Fruit fly (Drosophila melanogaster) whole organism, embryonic: ENCODE measurements around the gene CG12256.

Experiments
- BEAF-32 ChIP-seq: fragments of 200-800 bp; sonication (Bioruptor generic); optimal IDR thresholded peaks from 3 replicates; lab custom pipeline; 2017; ENCODE audit warnings: missing biosample characterization, missing genetic modification characterization, mild to moderate bottlenecking, moderate library complexity, missing genetic modification reagents
- Bteb2 ChIP-seq: fragments of 200-800 bp; sonication (Bioruptor generic); optimal IDR thresholded peaks from 2 replicates; lab custom pipeline; 2016; ENCODE audit warnings: missing biosample characterization, missing genetic modification characterization
- CG10209 ChIP-seq: fragments of 200-800 bp; sonication (Bioruptor generic); optimal IDR thresholded peaks from 3 replicates; lab custom pipeline; 2017; ENCODE audit warnings: missing biosample characterization, mild to moderate bottlenecking, missing genetic modification characterization, missing genetic modification reagents
- CG10267 ChIP-seq: fragments of 200-800 bp; sonication (Bioruptor generic); optimal IDR thresholded peaks from 2 replicates; lab custom pipeline; 2018; ENCODE audit warnings: missing biosample characterization, mild to moderate bottlenecking, missing genetic modification characterization, moderate library complexity
- CG10274 ChIP-seq: fragments of 200-800 bp; sonication (Bioruptor generic); optimal IDR thresholded peaks from 3 replicates; lab custom pipeline; 2017; ENCODE audit warnings: missing biosample characterization, mild to moderate bottlenecking, missing genetic modification characterization
- CG13424 ChIP-seq: fragments of 200-800 bp; sonication (Bioruptor generic); optimal IDR thresholded peaks from 2 replicates; lab custom pipeline; 2019; ENCODE audit warnings: missing biosample characterization, mild to moderate bottlenecking, missing genetic modification characterization, moderate library complexity
- CG15514 ChIP-seq: fragments of 200-800 bp; sonication (Bioruptor generic); optimal IDR thresholded peaks from 3 replicates; lab custom pipeline; 2017; ENCODE audit warnings: missing biosample characterization, missing genetic modification characterization, mild to moderate bottlenecking, moderate library complexity, missing genetic modification reagents
- CG1603 ChIP-seq: fragments of 200-800 bp; sonication (Bioruptor generic); optimal IDR thresholded peaks from 2 replicates; lab custom pipeline; 2019; ENCODE audit warnings: missing biosample characterization, mild to moderate bottlenecking, missing genetic modification characterization, moderate library complexity
- CG2199 ChIP-seq: fragments of 200-800 bp; sonication (Bioruptor generic); IDR thresholded peaks from 3 replicates; pipeline ENCODE4 v1.3.6; 2022; ENCODE audit warnings: missing biosample characterization, missing genetic modification characterization
- CG31441 ChIP-seq: fragments of 200-800 bp; sonication (Bioruptor generic); IDR thresholded peaks from 2 replicates; pipeline ENCODE4 v1.3.6; 2022; ENCODE audit warnings: missing biosample characterization, missing genetic modification characterization
- CG4404 ChIP-seq: fragments of 200-800 bp; sonication (Bioruptor generic); IDR thresholded peaks from 2 replicates; pipeline ENCODE4 v1.3.6; 2022; ENCODE audit warnings: missing biosample characterization, missing genetic modification characterization
- CG6175 ChIP-seq: fragments of 200-800 bp; sonication (Bioruptor generic); IDR thresholded peaks from 3 replicates; pipeline ENCODE4 v1.3.6; 2022; ENCODE audit warnings: missing biosample characterization, missing genetic modification characterization
- CG6689 ChIP-seq: fragments of 200-800 bp; sonication (Bioruptor generic); IDR thresholded peaks from 2 replicates; pipeline ENCODE4 v1.3.6; 2022; ENCODE audit warnings: missing biosample characterization, missing genetic modification characterization
- CG7372 ChIP-seq: fragments of 200-800 bp; sonication (Bioruptor generic); IDR thresholded peaks from 2 replicates; pipeline ENCODE4 v1.3.6; 2022; ENCODE audit warnings: missing biosample characterization, missing genetic modification characterization
- CG8359 ChIP-seq: fragments of 200-800 bp; sonication (Bioruptor generic); optimal IDR thresholded peaks from 2 replicates; lab custom pipeline; 2017; ENCODE audit warnings: missing biosample characterization, mild to moderate bottlenecking, missing genetic modification characterization, borderline replicate concordance
- CG9437 ChIP-seq: fragments of 200-800 bp; sonication (Bioruptor generic); optimal IDR thresholded peaks from 2 replicates; lab custom pipeline; 2018; ENCODE audit warnings: missing biosample characterization, mild to moderate bottlenecking, missing genetic modification characterization
- CG9727 ChIP-seq: fragments of 200-800 bp; sonication (Bioruptor generic); optimal IDR thresholded peaks from 3 replicates; lab custom pipeline; 2017; ENCODE audit warnings: missing biosample characterization, mild to moderate bottlenecking, missing genetic modification characterization
- CrebB ChIP-seq: fragments of 200-800 bp; sonication (Bioruptor generic); optimal IDR thresholded peaks from 3 replicates; lab custom pipeline; 2018; ENCODE audit warnings: missing biosample characterization, mild to moderate bottlenecking, missing genetic modification characterization
- Drgx ChIP-seq: fragments of 200-800 bp; sonication (Bioruptor generic); IDR thresholded peaks from 2 replicates; pipeline ENCODE4 v1.3.6; 2022; ENCODE audit warnings: missing biosample characterization, missing genetic modification characterization
- E2f2 ChIP-seq: fragments of 200-800 bp; sonication (Bioruptor generic); IDR thresholded peaks from 2 replicates; pipeline ENCODE4 v1.3.6; 2022; ENCODE audit warnings: missing biosample characterization, missing genetic modification characterization
- HLH4C ChIP-seq: fragments of 200-800 bp; sonication (Bioruptor generic); IDR thresholded peaks from 3 replicates; pipeline ENCODE4 v1.3.6; 2022; ENCODE audit warnings: missing biosample characterization, missing genetic modification characterization; ENCODE audit not compliant: partially characterized antibody
- Med ChIP-seq: fragments of 200-800 bp; sonication (Bioruptor generic); peaks from one replicate; lab custom pipeline; 2016; ENCODE audit warnings: missing biosample characterization, missing genetic modification characterization, mild to moderate bottlenecking, inconsistent platforms, moderate library complexity
- Nf-YA ChIP-seq: fragments of 200-800 bp; sonication (Bioruptor generic); IDR thresholded peaks from 2 replicates; pipeline ENCODE4 v1.3.6; 2022; ENCODE audit warnings: missing biosample characterization, missing genetic modification characterization
- Oaz ChIP-seq: fragments of 200-800 bp; sonication (Bioruptor generic); IDR thresholded peaks from 2 replicates; pipeline ENCODE4 v1.3.6; 2022; ENCODE audit warnings: missing biosample characterization, missing genetic modification characterization
- Opbp ChIP-seq: fragments of 200-800 bp; sonication (Bioruptor generic); IDR thresholded peaks from 3 replicates; pipeline ENCODE4 v1.3.6; 2022; ENCODE audit warnings: missing biosample characterization, missing genetic modification characterization; ENCODE audit not compliant: partially characterized antibody
- Ptx1 ChIP-seq: fragments of 200-800 bp; sonication (Bioruptor generic); IDR thresholded peaks from 2 replicates; pipeline ENCODE4 v1.3.6; 2022; ENCODE audit warnings: missing biosample characterization, missing genetic modification characterization
- Rfx ChIP-seq: fragments of 200-800 bp; sonication (Bioruptor generic); IDR thresholded peaks from 2 replicates; pipeline ENCODE4 v1.3.6; 2022; ENCODE audit warnings: missing biosample characterization, missing genetic modification characterization
- TFAM ChIP-seq: fragments of 200-800 bp; sonication (Bioruptor generic); optimal IDR thresholded peaks from 2 replicates; lab custom pipeline; 2017; ENCODE audit warnings: missing biosample characterization, missing genetic modification characterization, inconsistent platforms
- ab ChIP-seq: fragments of 200-800 bp; sonication (Bioruptor generic); optimal IDR thresholded peaks from 2 replicates; lab custom pipeline; 2016; ENCODE audit warnings: missing biosample characterization, missing genetic modification characterization
- al ChIP-seq: fragments of 200-800 bp; sonication (Bioruptor generic); IDR thresholded peaks from 2 replicates; pipeline ENCODE4 v1.3.6; 2022; ENCODE audit warnings: missing biosample characterization, missing genetic modification characterization
- az2 ChIP-seq: fragments of 200-800 bp; sonication (Bioruptor generic); optimal IDR thresholded peaks from 3 replicates; lab custom pipeline; 2016; ENCODE audit warnings: missing biosample characterization, missing genetic modification characterization
- bab2 ChIP-seq: fragments of 200-800 bp; sonication (Bioruptor generic); optimal IDR thresholded peaks from 2 replicates; lab custom pipeline; 2016; ENCODE audit warnings: missing biosample characterization, missing genetic modification characterization
- bigmax ChIP-seq: fragments of 200-800 bp; sonication (Bioruptor generic); optimal IDR thresholded peaks from 2 replicates; lab custom pipeline; 2018; ENCODE audit warnings: missing biosample characterization, mild to moderate bottlenecking, missing genetic modification characterization
- cad ChIP-seq: fragments of >200 bp; optimal IDR thresholded peaks from 2 replicates; lab custom pipeline; 2017; ENCODE audit warnings: missing biosample characterization, missing genetic modification characterization
- cas ChIP-seq: fragments of 200-800 bp; sonication (Bioruptor generic); IDR thresholded peaks from 2 replicates; pipeline ENCODE4 v1.3.6; 2022; ENCODE audit warnings: missing biosample characterization, missing genetic modification characterization
- cg ChIP-seq: fragments of 200-800 bp; sonication (Bioruptor generic); optimal IDR thresholded peaks from 3 replicates; lab custom pipeline; 2019; ENCODE audit warnings: missing biosample characterization, mild to moderate bottlenecking, missing genetic modification characterization, moderate library complexity
- chinmo ChIP-seq: fragments of 200-800 bp; sonication (Bioruptor generic); IDR thresholded peaks from 4 replicates; pipeline ENCODE4 v1.3.6; 2022; ENCODE audit warnings: missing biosample characterization, missing genetic modification characterization; ENCODE audit not compliant: partially characterized antibody
- crol ChIP-seq: fragments of 200-800 bp; sonication (Bioruptor generic); IDR thresholded peaks from 2 replicates; pipeline ENCODE4 v1.3.6; 2022; ENCODE audit warnings: missing biosample characterization, missing genetic modification characterization
- eve ChIP-seq, 2 experiments: fragments of >200 bp; optimal IDR thresholded peaks; 2 replicates each; lab custom pipeline; 2017; ENCODE audit warnings: missing biosample characterization in 2 of 2, missing genetic modification characterization in 2 of 2
- gro ChIP-seq: fragments of 200-800 bp; sonication (Bioruptor generic); optimal IDR thresholded peaks from 2 replicates; lab custom pipeline; 2016; ENCODE audit warnings: missing biosample characterization, missing genetic modification characterization
- gsb ChIP-seq: fragments of 200-800 bp; sonication (Bioruptor generic); IDR thresholded peaks from 2 replicates; pipeline ENCODE4 v1.3.6; 2022; ENCODE audit warnings: missing biosample characterization, missing genetic modification characterization
- jigr1 ChIP-seq: fragments of 200-800 bp; sonication (Bioruptor generic); IDR thresholded peaks from 3 replicates; pipeline ENCODE4 v1.3.6; 2022; ENCODE audit warnings: missing biosample characterization, missing genetic modification characterization
- knrl ChIP-seq: fragments of 200-800 bp; sonication (Bioruptor generic); IDR thresholded peaks from 3 replicates; pipeline ENCODE4 v1.3.6; 2022; ENCODE audit warnings: missing biosample characterization, missing genetic modification characterization; ENCODE audit not compliant: partially characterized antibody
- scrt ChIP-seq: fragments of 200-800 bp; sonication (Bioruptor generic); optimal IDR thresholded peaks from 2 replicates; lab custom pipeline; 2018; ENCODE audit warnings: missing biosample characterization, mild to moderate bottlenecking, missing genetic modification characterization, moderate library complexity
- sens-2 ChIP-seq: fragments of 200-800 bp; sonication (Bioruptor generic); IDR thresholded peaks from 2 replicates; pipeline ENCODE4 v1.3.6; 2022; ENCODE audit warnings: missing biosample characterization, missing genetic modification characterization
- seq ChIP-seq: fragments of 200-800 bp; sonication (Bioruptor generic); IDR thresholded peaks from 2 replicates; pipeline ENCODE4 v1.3.6; 2022; ENCODE audit warnings: missing biosample characterization, missing genetic modification characterization
- sna ChIP-seq: fragments of 200-800 bp; sonication (Bioruptor generic); IDR thresholded peaks from 2 replicates; pipeline ENCODE4 v1.3.6; 2022; ENCODE audit warnings: missing biosample characterization, missing genetic modification characterization; ENCODE audit not compliant: partially characterized antibody
- tio ChIP-seq: fragments of 200-800 bp; sonication (Bioruptor generic); optimal IDR thresholded peaks from 2 replicates; lab custom pipeline; 2017; ENCODE audit warnings: missing biosample characterization, missing genetic modification characterization, inconsistent platforms
- vvl ChIP-seq: fragments of 200-800 bp; sonication (Bioruptor generic); IDR thresholded peaks from 2 replicates; pipeline ENCODE4 v1.3.6; 2022; ENCODE audit warnings: missing biosample characterization, missing genetic modification characterization
- zen2 ChIP-seq: fragments of 200-800 bp; sonication (Bioruptor generic); IDR thresholded peaks from 3 replicates; pipeline ENCODE4 v1.3.6; 2022; ENCODE audit warnings: missing biosample characterization, missing genetic modification characterization; ENCODE audit not compliant: partially characterized antibody

CG12256 gene

dm6 chr3R:12244468-12245060 lies 18.4 kb upstream of the CG12256 start (continued):
- TF ChIP-seq scrt (no peak), al (GFP tag; lab: Robert Waterston, UW) (no peak), Ptx1 (GFP tag; lab: Robert Waterston, UW) (no peak), Nf-YA (GFP tag; lab: Robert Waterston, UW) (peak; percentile 91), bigmax (GFP tag; lab: Kevin White, UChicago) (no peak), CG9727 (GFP tag; lab: Kevin White, UChicago) (no peak), sna (GFP tag; lab: Robert Waterston, UW) (0 out of 2 replicates have a peak, but pooled peaks have one; percentile 14), CG10209 (GFP tag; lab: Kevin White, UChicago) (no peak), Med (GFP tag; lab: Kevin White, UChicago) (no peak), CG6689 (GFP tag; lab: Robert Waterston, UW) (no peak), az2 (no peak), vvl (GFP tag; lab: Robert Waterston, UW) (0 out of 2 replicates have a peak, but pooled peaks have one; percentile 51), crol (peak; percentile 97), ab (GFP tag; lab: Kevin White, UChicago) (no peak), CG6175 (GFP tag; lab: Robert Waterston, UW) (peak; percentile 22; the same call in 1 of the 3 replicates), E2f2 (GFP tag; lab: Robert Waterston, UW) (no peak), HLH4C (GFP tag; lab: Robert Waterston, UW) (no peak; the same call in 2 of the 3 replicates), Bteb2 (GFP tag; lab: Kevin White, UChicago) (no peak), CrebB (tag; lab: Kevin White, UChicago) (no peak), Drgx (GFP tag; lab: Robert Waterston, UW) (no peak), Rfx (GFP tag; lab: Robert Waterston, UW) (0 out of 2 replicates have a peak, but pooled peaks have one; percentile 9), CG7372 (GFP tag; lab: Robert Waterston, UW) (no peak), CG1603 (tag; lab: Kevin White, UChicago) (peak; percentile 10), bab2 (no peak), chinmo (GFP tag; lab: Robert Waterston, UW) (0 out of 4 replicates have a peak, but pooled peaks have one; percentile 77), CG10267 (tag; lab: Kevin White, UChicago) (no peak), CG2199 (GFP tag; lab: Robert Waterston, UW) (peak; percentile 87; the same call in 2 of the 3 replicates), sens-2 (no peak), gro (no peak), jigr1 (GFP tag; lab: Robert Waterston, UW) (no peak), seq (GFP tag; lab: Robert Waterston, UW) (0 out of 2 replicates have a peak, but pooled peaks have one; percentile 38), cas (GFP tag; lab: Robert Waterston, UW) (no peak), CG15514 (GFP tag; lab: Kevin White, UChicago) (no peak), Opbp (GFP tag; lab: Robert Waterston, UW) (0 out of 3 replicates have a peak, but pooled peaks have one; percentile 10), gsb (GFP tag; lab: Robert Waterston, UW) (no peak), Oaz (GFP tag; lab: Robert Waterston, UW) (no peak), CG8359 (no peak), cad (GFP tag; lab: Kevin White, UChicago) (no peak), cg (GFP tag; lab: Kevin White, UChicago) (peak; percentile 65), zen2 (peak; percentile 27; the same call in 1 of the 3 replicates), CG10274 (GFP tag; lab: Kevin White, UChicago) (no peak), TFAM (GFP tag; lab: Kevin White, UChicago) (no peak), tio (GFP tag; lab: Kevin White, UChicago) (no peak), CG13424 (no peak), BEAF-32 (GFP tag; lab: Kevin White, UChicago) (no peak), knrl (GFP tag; lab: Robert Waterston, UW) (no peak), CG31441 (no peak), CG9437 (no peak), CG4404 (no peak), eve (GFP tag; optimal IDR thresholded peaks at IDR 0.05; lab: Kevin White, UChicago) (no peak)
